Fruit fly (Drosophila melanogaster) whole organism, embryonic: ENCODE data around the gene Sec5.

Experiments used
- B-H1 ChIP-seq: fragments of 200-800 bp; sonication (Bioruptor generic); IDR thresholded peaks from 3 replicates; pipeline ENCODE4 v1.3.6; 2022; ENCODE audit warnings: missing biosample characterization, missing genetic modification characterization
- CG10267 ChIP-seq: fragments of 200-800 bp; sonication (Bioruptor generic); optimal IDR thresholded peaks from 2 replicates; lab custom pipeline; 2018; ENCODE audit warnings: missing biosample characterization, mild to moderate bottlenecking, missing genetic modification characterization, moderate library complexity
- CG10366 ChIP-seq: fragments of 200-800 bp; sonication (Bioruptor generic); IDR thresholded peaks from 2 replicates; pipeline ENCODE4 v1.3.6; 2022; ENCODE audit warnings: missing biosample characterization, missing genetic modification characterization
- CG11504 ChIP-seq: fragments of 200-800 bp; sonication (Bioruptor generic); optimal IDR thresholded peaks from 3 replicates; lab custom pipeline; 2019; ENCODE audit warnings: missing biosample characterization, mild to moderate bottlenecking, missing genetic modification characterization, moderate library complexity
- CG11695 ChIP-seq: fragments of 200-800 bp; sonication (Bioruptor generic); IDR thresholded peaks from 3 replicates; pipeline ENCODE4 v1.3.6; 2022; ENCODE audit warnings: missing biosample characterization, missing genetic modification characterization
- CG11696 ChIP-seq: fragments of 200-800 bp; sonication (Bioruptor generic); IDR thresholded peaks from 2 replicates; pipeline ENCODE4 v1.3.6; 2022; ENCODE audit warnings: missing biosample characterization, missing genetic modification characterization
- CG14667 ChIP-seq: fragments of 200-800 bp; sonication (Bioruptor generic); IDR thresholded peaks from 2 replicates; pipeline ENCODE4 v1.3.6; 2022; ENCODE audit warnings: missing biosample characterization, missing genetic modification characterization
- CG15011 ChIP-seq: fragments of 200-800 bp; sonication (Bioruptor generic); optimal IDR thresholded peaks from 3 replicates; lab custom pipeline; 2018; ENCODE audit warnings: missing biosample characterization, mild to moderate bottlenecking, missing genetic modification characterization
- CG15073 ChIP-seq: fragments of 200-800 bp; sonication (Bioruptor generic); optimal IDR thresholded peaks from 2 replicates; lab custom pipeline; 2016; ENCODE audit warnings: missing biosample characterization, missing genetic modification characterization
- CG1647 ChIP-seq: fragments of 200-800 bp; sonication (Bioruptor generic); optimal IDR thresholded peaks from 3 replicates; lab custom pipeline; 2016; ENCODE audit warnings: missing biosample characterization, missing genetic modification characterization
- CG2116 ChIP-seq: fragments of 200-800 bp; sonication (Bioruptor generic); optimal IDR thresholded peaks from 3 replicates; lab custom pipeline; 2018; ENCODE audit warnings: missing biosample characterization, mild to moderate bottlenecking, missing genetic modification characterization
- CG33557 ChIP-seq: fragments of 200-800 bp; sonication (Bioruptor generic); optimal IDR thresholded peaks from 2 replicates; lab custom pipeline; 2019; ENCODE audit warnings: missing biosample characterization, mild to moderate bottlenecking, missing genetic modification characterization, moderate library complexity
- CG7786 ChIP-seq: fragments of 200-800 bp; sonication (Bioruptor generic); optimal IDR thresholded peaks from 2 replicates; lab custom pipeline; 2016; ENCODE audit warnings: missing biosample characterization, missing genetic modification characterization
- CG9932 ChIP-seq: fragments of 200-800 bp; sonication (Bioruptor generic); IDR thresholded peaks from 2 replicates; pipeline ENCODE4 v1.3.6; 2022; ENCODE audit warnings: missing biosample characterization, missing genetic modification characterization
- Dp ChIP-seq: fragments of 200-800 bp; sonication (Bioruptor generic); optimal IDR thresholded peaks from 2 replicates; lab custom pipeline; 2018; ENCODE audit warnings: missing biosample characterization, mild to moderate bottlenecking, missing genetic modification characterization, moderate library complexity
- Drgx ChIP-seq: fragments of 200-800 bp; sonication (Bioruptor generic); IDR thresholded peaks from 2 replicates; pipeline ENCODE4 v1.3.6; 2022; ENCODE audit warnings: missing biosample characterization, missing genetic modification characterization
- Fer3 ChIP-seq: fragments of 200-800 bp; sonication (Bioruptor generic); optimal IDR thresholded peaks from 2 replicates; lab custom pipeline; 2018; ENCODE audit warnings: missing biosample characterization, mild to moderate bottlenecking, missing genetic modification characterization, moderate library complexity
- Hr51 ChIP-seq, 2 experiments: fragments of 200-800 bp; sonication (Bioruptor generic); optimal IDR thresholded peaks; 2 replicates in 1 of 2; 3 replicates in 1 of 2; lab custom pipeline; 2016 to 2018; ENCODE audit warnings: missing biosample characterization in 2 of 2, missing genetic modification characterization in 2 of 2, mild to moderate bottlenecking in 1 of 2, moderate library complexity in 1 of 2
- Jarid2 ChIP-seq: fragments of 200-800 bp; sonication (Bioruptor generic); optimal IDR thresholded peaks from 3 replicates; lab custom pipeline; 2017; ENCODE audit warnings: mild to moderate bottlenecking, missing biosample characterization, missing genetic modification reagents, missing genetic modification characterization
- Mad ChIP-seq: fragments of 200-800 bp; sonication (Bioruptor generic); optimal IDR thresholded peaks from 2 replicates; lab custom pipeline; 2016; ENCODE audit warnings: missing biosample characterization, missing genetic modification characterization
- Med ChIP-seq: fragments of 200-800 bp; sonication (Bioruptor generic); peaks from one replicate; lab custom pipeline; 2016; ENCODE audit warnings: missing biosample characterization, missing genetic modification characterization, mild to moderate bottlenecking, inconsistent platforms, moderate library complexity
- Nf-YA ChIP-seq: fragments of 200-800 bp; sonication (Bioruptor generic); IDR thresholded peaks from 2 replicates; pipeline ENCODE4 v1.3.6; 2022; ENCODE audit warnings: missing biosample characterization, missing genetic modification characterization
- Pdp1 ChIP-seq, 2 experiments: fragments of 200-800 bp; sonication (Bioruptor generic); optimal IDR thresholded peaks; 3 replicates each; lab custom pipeline; 2016; ENCODE audit warnings: missing biosample characterization in 2 of 2, missing genetic modification characterization in 2 of 2, mild to moderate bottlenecking in 1 of 2, moderate library complexity in 1 of 2
- Ptx1 ChIP-seq: fragments of 200-800 bp; sonication (Bioruptor generic); IDR thresholded peaks from 2 replicates; pipeline ENCODE4 v1.3.6; 2022; ENCODE audit warnings: missing biosample characterization, missing genetic modification characterization
- Rfx ChIP-seq: fragments of 200-800 bp; sonication (Bioruptor generic); IDR thresholded peaks from 2 replicates; pipeline ENCODE4 v1.3.6; 2022; ENCODE audit warnings: missing biosample characterization, missing genetic modification characterization
- Scr ChIP-seq: fragments of 200-800 bp; sonication (Bioruptor generic); IDR thresholded peaks from 2 replicates; pipeline ENCODE4 v1.3.6; 2022; ENCODE audit warnings: missing biosample characterization, missing genetic modification characterization; ENCODE audit not compliant: partially characterized antibody
- Spps ChIP-seq: fragments of 200-800 bp; sonication (Bioruptor generic); optimal IDR thresholded peaks from 2 replicates; lab custom pipeline; 2018; ENCODE audit warnings: missing biosample characterization, mild to moderate bottlenecking, missing genetic modification characterization
- Sry-δ ChIP-seq: fragments of 200-800 bp; sonication (Bioruptor generic); optimal IDR thresholded peaks from 2 replicates; lab custom pipeline; 2016; ENCODE audit warnings: missing biosample characterization, missing genetic modification characterization
- al ChIP-seq: fragments of 200-800 bp; sonication (Bioruptor generic); IDR thresholded peaks from 2 replicates; pipeline ENCODE4 v1.3.6; 2022; ENCODE audit warnings: missing biosample characterization, missing genetic modification characterization
- bcd ChIP-seq: fragments of 200-800 bp; sonication (Bioruptor generic); optimal IDR thresholded peaks from 2 replicates; lab custom pipeline; 2017; ENCODE audit warnings: missing biosample characterization, mild to moderate bottlenecking, missing genetic modification characterization
- bowl ChIP-seq: fragments of 200-800 bp; sonication (Bioruptor generic); IDR thresholded peaks from 2 replicates; pipeline ENCODE4 v1.3.6; 2022; ENCODE audit warnings: missing biosample characterization, missing genetic modification characterization
- ci ChIP-seq: fragments of 200-800 bp; sonication (Bioruptor generic); IDR thresholded peaks from 3 replicates; pipeline ENCODE4 v1.3.6; 2022; ENCODE audit warnings: missing biosample characterization, missing genetic modification characterization
- crc ChIP-seq: fragments of 200-800 bp; sonication (Bioruptor generic); optimal IDR thresholded peaks from 2 replicates; lab custom pipeline; 2016; ENCODE audit warnings: missing biosample characterization, missing genetic modification characterization
- dysf ChIP-seq: fragments of 200-800 bp; sonication (Bioruptor generic); IDR thresholded peaks from 3 replicates; pipeline ENCODE4 v1.3.6; 2022; ENCODE audit warnings: missing biosample characterization, missing genetic modification characterization
- insv ChIP-seq, 2 experiments: fragments of 200-800 bp; sonication (Bioruptor generic); optimal IDR thresholded peaks; 3 replicates each; lab custom pipeline; 2016 to 2018; ENCODE audit warnings: missing biosample characterization in 2 of 2, missing genetic modification characterization in 2 of 2
- inv ChIP-seq: fragments of 200-800 bp; sonication (Bioruptor generic); IDR thresholded peaks from 2 replicates; pipeline ENCODE4 v1.3.6; 2022; ENCODE audit warnings: missing biosample characterization, missing genetic modification characterization; ENCODE audit not compliant: partially characterized antibody
- klu ChIP-seq: fragments of 200-800 bp; sonication (Bioruptor generic); IDR thresholded peaks from 2 replicates; pipeline ENCODE4 v1.3.6; 2022; ENCODE audit warnings: missing biosample characterization, missing genetic modification characterization
- nerfin-1 ChIP-seq: fragments of 200-800 bp; sonication (Bioruptor generic); optimal IDR thresholded peaks from 3 replicates; lab custom pipeline; 2019; ENCODE audit warnings: missing biosample characterization, mild to moderate bottlenecking, missing genetic modification characterization, moderate library complexity
- oc ChIP-seq: fragments of 200-800 bp; sonication (Bioruptor generic); optimal IDR thresholded peaks from 2 replicates; lab custom pipeline; 2018; ENCODE audit warnings: missing biosample characterization, mild to moderate bottlenecking, missing genetic modification characterization, moderate library complexity
- p53 ChIP-seq: fragments of 200-800 bp; sonication (Bioruptor generic); optimal IDR thresholded peaks from 2 replicates; lab custom pipeline; 2016; ENCODE audit warnings: missing biosample characterization, missing genetic modification characterization
- pho ChIP-seq: fragments of 200-800 bp; sonication (Bioruptor generic); optimal IDR thresholded peaks from 2 replicates; lab custom pipeline; 2016; ENCODE audit warnings: missing biosample characterization, missing genetic modification characterization
- pita ChIP-seq: fragments of 200-800 bp; sonication (Bioruptor generic); optimal IDR thresholded peaks from 2 replicates; lab custom pipeline; 2017; ENCODE audit warnings: missing biosample characterization, mild to moderate bottlenecking, missing genetic modification characterization
- run ChIP-seq: fragments of 200-800 bp; sonication (Bioruptor generic); optimal IDR thresholded peaks from 3 replicates; lab custom pipeline; 2018; ENCODE audit warnings: missing biosample characterization, mild to moderate bottlenecking, missing genetic modification characterization
- scrt ChIP-seq: fragments of 200-800 bp; sonication (Bioruptor generic); optimal IDR thresholded peaks from 2 replicates; lab custom pipeline; 2018; ENCODE audit warnings: missing biosample characterization, mild to moderate bottlenecking, missing genetic modification characterization, moderate library complexity
- sd ChIP-seq: fragments of 200-800 bp; sonication (Bioruptor generic); optimal IDR thresholded peaks from 3 replicates; lab custom pipeline; 2018; ENCODE audit warnings: missing biosample characterization, mild to moderate bottlenecking, missing genetic modification characterization, moderate library complexity
- sens ChIP-seq: fragments of 200-800 bp; sonication (Bioruptor generic); peaks from one replicate; lab custom pipeline; 2016; ENCODE audit warnings: missing biosample characterization, missing genetic modification characterization
- slbo ChIP-seq: fragments of 200-800 bp; sonication (Bioruptor generic); IDR thresholded peaks from 2 replicates; pipeline ENCODE4 v1.3.6; 2022; ENCODE audit warnings: missing biosample characterization, missing genetic modification characterization
- slp2 ChIP-seq: fragments of 200-800 bp; sonication (Bioruptor generic); optimal IDR thresholded peaks from 2 replicates; lab custom pipeline; 2016; ENCODE audit warnings: missing biosample characterization, missing genetic modification characterization
- tup ChIP-seq: fragments of 200-800 bp; sonication (Bioruptor generic); optimal IDR thresholded peaks from 2 replicates; lab custom pipeline; 2016; ENCODE audit warnings: missing biosample characterization, mild to moderate bottlenecking, missing genetic modification characterization, moderate library complexity
- unpg ChIP-seq: fragments of 200-800 bp; sonication (Bioruptor generic); optimal IDR thresholded peaks from 3 replicates; lab custom pipeline; 2018; ENCODE audit warnings: missing biosample characterization, mild to moderate bottlenecking, missing genetic modification characterization, moderate library complexity
- vvl ChIP-seq: fragments of 200-800 bp; sonication (Bioruptor generic); IDR thresholded peaks from 2 replicates; pipeline ENCODE4 v1.3.6; 2022; ENCODE audit warnings: missing biosample characterization, missing genetic modification characterization

Gene Sec5

dm6 chr2L:3465426-3465825 lies 8.3 kb downstream of the Sec5 start:
- TF ChIP-seq vvl (no peak), al (GFP tag; lab: Robert Waterston, UW) (no peak), CG15073 (GFP tag; lab: Kevin White, UChicago) (no peak), CG2116 (GFP tag; lab: Kevin White, UChicago) (no peak), CG11696 (GFP tag; lab: Robert Waterston, UW) (peak; percentile 76), Sry-δ (GFP tag; lab: Kevin White, UChicago) (no peak), CG9932 (GFP tag; lab: Robert Waterston, UW) (no peak), klu (GFP tag; lab: Robert Waterston, UW) (no peak), tup (GFP tag; lab: Kevin White, UChicago) (no peak), CG11695 (peak; percentile 45; the same call in 2 of the 3 replicates), sd (tag; lab: Kevin White, UChicago) (no peak), pita (GFP tag; lab: Kevin White, UChicago) (no peak), CG1647 (no peak), crc (GFP tag; lab: Kevin White, UChicago) (no peak), Scr (GFP tag; lab: Robert Waterston, UW) (no peak), Pdp1 (GFP tag; optimal IDR thresholded peaks at IDR 0.05; lab: Kevin White, UChicago) (no peak), Med (peak; percentile 51), Ptx1 (GFP tag; lab: Robert Waterston, UW) (no peak), unpg (GFP tag; lab: Kevin White, UChicago) (no peak), nerfin-1 (no peak), Nf-YA (GFP tag; lab: Robert Waterston, UW) (0 out of 2 replicates have a peak, but pooled peaks have one; percentile 11), dysf (GFP tag; lab: Robert Waterston, UW) (no peak), CG10366 (GFP tag; lab: Robert Waterston, UW) (no peak), run (tag; lab: Kevin White, UChicago) (no peak), ci (GFP tag; lab: Robert Waterston, UW) (no peak), CG7786 (no peak), CG15011 (no peak), CG33557 (no peak), slbo (GFP tag; lab: Robert Waterston, UW) (0 out of 2 replicates have a peak, but pooled peaks have one; percentile 18), Rfx (0 out of 2 replicates have a peak, but pooled peaks have one; percentile 20), CG11504 (tag; lab: Kevin White, UChicago) (no peak), Hr51 (GFP tag; optimal IDR thresholded peaks at IDR 0.05; lab: Kevin White, UChicago) (no peak), Spps (tag; lab: Kevin White, UChicago) (no peak), Drgx (0 out of 2 replicates have a peak, but pooled peaks have one; percentile 16), Dp (GFP tag; lab: Kevin White, UChicago) (no peak), sens (peak; percentile 24), insv (GFP tag; optimal IDR thresholded peaks at IDR 0.05; lab: Kevin White, UChicago) (no peak)
- TF ChIP-seq, all 482 proteins: peak for 8

dm6 chr2L:3465918-3466727 lies 9.0 kb downstream of the Sec5 start, which contains the start of the genes msl-2 and ND-PDSW:
Gene msl-2, minus strand, starts transcription at chr2L:3466112.
Gene ND-PDSW, plus strand, starts transcription at chr2L:3466157.
- TF ChIP-seq CG14667 (no peak), Mad (GFP tag; lab: Kevin White, UChicago) (no peak), p53 (GFP tag; lab: Kevin White, UChicago) (no peak), CG10267 (tag; lab: Kevin White, UChicago) (peak; percentile 49), inv (GFP tag; lab: Robert Waterston, UW) (no peak), Jarid2 (no peak), bowl (no peak), oc (tag; lab: Kevin White, UChicago) (no peak), pho (peak; percentile 6), B-H1 (GFP tag; lab: Robert Waterston, UW) (no peak), Fer3 (tag; lab: Kevin White, UChicago) (no peak), scrt (GFP tag; lab: Kevin White, UChicago) (no peak), slp2 (no peak), bcd (GFP tag; lab: Kevin White, UChicago) (no peak)
